Fruit fly (Drosophila melanogaster) whole organism, prepupa: ENCODE data around the gene dmrt11E.

Experiments used
- Blimp-1 ChIP-seq: fragments of 200-800 bp; sonication (Bioruptor generic); optimal IDR thresholded peaks from 3 replicates; lab custom pipeline; 2017; ENCODE audit warnings: missing biosample characterization, missing genetic modification characterization, mild to moderate bottlenecking, moderate library complexity, missing genetic modification reagents
- CG10631 ChIP-seq: fragments of 200-800 bp; sonication (Bioruptor generic); optimal IDR thresholded peaks from 2 replicates; lab custom pipeline; 2016; ENCODE audit warnings: missing biosample characterization, missing genetic modification characterization
- CG10669 ChIP-seq: fragments of 200-800 bp; sonication (Bioruptor generic); optimal IDR thresholded peaks from 3 replicates; lab custom pipeline; 2018; ENCODE audit warnings: missing biosample characterization, mild to moderate bottlenecking, missing genetic modification characterization, moderate library complexity
- CG11294 ChIP-seq: fragments of 200-800 bp; sonication (Bioruptor generic); IDR thresholded peaks from 2 replicates; pipeline ENCODE4 v1.3.6; 2022; ENCODE audit warnings: missing biosample characterization, missing genetic modification characterization
- CG11762 ChIP-seq: fragments of 200-800 bp; sonication (Bioruptor generic); optimal IDR thresholded peaks from 3 replicates; lab custom pipeline; 2016; ENCODE audit warnings: missing biosample characterization, missing genetic modification characterization; ENCODE audit not compliant: insufficient read depth
- CG11902 ChIP-seq: fragments of 200-800 bp; sonication (Bioruptor generic); optimal IDR thresholded peaks from 3 replicates; lab custom pipeline; 2016; ENCODE audit warnings: missing biosample characterization, missing genetic modification characterization
- CG15336 ChIP-seq: fragments of 200-800 bp; sonication (Bioruptor generic); IDR thresholded peaks from 2 replicates; pipeline ENCODE4 v1.3.6; 2022; ENCODE audit warnings: missing biosample characterization, missing genetic modification characterization
- CG1621 ChIP-seq: fragments of 200-800 bp; sonication (Bioruptor generic); optimal IDR thresholded peaks from 3 replicates; lab custom pipeline; 2018; ENCODE audit warnings: missing biosample characterization, mild to moderate bottlenecking, missing genetic modification characterization
- CG16779 ChIP-seq: fragments of 200-800 bp; sonication (Bioruptor generic); optimal IDR thresholded peaks from 3 replicates; lab custom pipeline; 2017; ENCODE audit warnings: missing biosample characterization, mild to moderate bottlenecking, missing genetic modification characterization
- CG3032 ChIP-seq: fragments of 200-800 bp; optimal IDR thresholded peaks from 2 replicates; lab custom pipeline; 2019; ENCODE audit warnings: missing biosample characterization, mild to moderate bottlenecking, missing genetic modification characterization, moderate library complexity
- CG32006 ChIP-seq: fragments of 200-800 bp; sonication (Bioruptor generic); optimal IDR thresholded peaks from 3 replicates; lab custom pipeline; 2017; ENCODE audit warnings: missing biosample characterization, mild to moderate bottlenecking, missing genetic modification characterization
- CG3919 ChIP-seq: fragments of 200-800 bp; sonication (Bioruptor generic); optimal IDR thresholded peaks from 3 replicates; lab custom pipeline; 2016; ENCODE audit warnings: missing biosample characterization, missing genetic modification characterization
- CG4318 ChIP-seq: fragments of 200-800 bp; sonication (Bioruptor generic); optimal IDR thresholded peaks from 3 replicates; lab custom pipeline; 2017; ENCODE audit warnings: missing biosample characterization, mild to moderate bottlenecking, missing genetic modification characterization
- CG6163 ChIP-seq: fragments of 200-800 bp; sonication (Bioruptor generic); IDR thresholded peaks from 3 replicates; pipeline ENCODE4 v1.3.6; 2022; ENCODE audit warnings: missing biosample characterization, missing genetic modification characterization
- CG6276 ChIP-seq: fragments of 200-800 bp; sonication (Bioruptor generic); optimal IDR thresholded peaks from 2 replicates; lab custom pipeline; 2017; ENCODE audit warnings: missing biosample characterization, mild to moderate bottlenecking, missing genetic modification characterization
- CG6792 ChIP-seq: fragments of 200-800 bp; sonication (Bioruptor generic); optimal IDR thresholded peaks from 3 replicates; lab custom pipeline; 2016; ENCODE audit warnings: missing biosample characterization, missing genetic modification characterization
- CG6808 ChIP-seq: fragments of 200-800 bp; sonication (Bioruptor generic); optimal IDR thresholded peaks from 3 replicates; lab custom pipeline; 2017; ENCODE audit warnings: missing biosample characterization, missing genetic modification characterization, mild to moderate bottlenecking, moderate library complexity, missing genetic modification reagents
- CG7368 ChIP-seq: fragments of 200-800 bp; sonication (Bioruptor generic); optimal IDR thresholded peaks from 3 replicates; lab custom pipeline; 2016; ENCODE audit warnings: missing biosample characterization, missing genetic modification characterization
- CG8119 ChIP-seq: fragments of 200-800 bp; sonication (Bioruptor generic); IDR thresholded peaks from 3 replicates; pipeline ENCODE4 v1.3.6; 2022; ENCODE audit warnings: missing biosample characterization, missing genetic modification characterization
- CG8319 ChIP-seq: fragments of 200-800 bp; sonication (Bioruptor generic); optimal IDR thresholded peaks from 3 replicates; lab custom pipeline; 2016; ENCODE audit warnings: missing biosample characterization, missing genetic modification characterization
- CG8632 ChIP-seq: fragments of 200-800 bp; sonication (Bioruptor generic); optimal IDR thresholded peaks from 3 replicates; lab custom pipeline; 2016; ENCODE audit warnings: missing biosample characterization, missing genetic modification characterization
- Eip75B ChIP-seq: fragments of 200-800 bp; sonication (Bioruptor generic); optimal IDR thresholded peaks from 3 replicates; lab custom pipeline; 2016; ENCODE audit warnings: missing biosample characterization, missing genetic modification characterization
- Eip78C ChIP-seq: fragments of 200-800 bp; sonication (Bioruptor generic); peaks from one replicate; lab custom pipeline; 2016; ENCODE audit warnings: missing biosample characterization, missing genetic modification characterization
- Eip93F ChIP-seq: fragments of 200-800 bp; sonication (Bioruptor generic); optimal IDR thresholded peaks from 2 replicates; lab custom pipeline; 2016; ENCODE audit warnings: missing biosample characterization, mild to moderate bottlenecking, missing genetic modification characterization
- Ets21C ChIP-seq: fragments of 200-800 bp; sonication (Bioruptor generic); optimal IDR thresholded peaks from 3 replicates; lab custom pipeline; 2016; ENCODE audit warnings: missing biosample characterization, missing genetic modification characterization
- Ets96B ChIP-seq: fragments of 200-800 bp; optimal IDR thresholded peaks from 2 replicates; lab custom pipeline; 2019; ENCODE audit warnings: missing biosample characterization, mild to moderate bottlenecking, missing genetic modification characterization, moderate library complexity
- Gug ChIP-seq: fragments of 200-800 bp; sonication (Bioruptor generic); IDR thresholded peaks from 2 replicates; pipeline ENCODE4 v1.3.6; 2022; ENCODE audit warnings: missing biosample characterization, missing genetic modification characterization
- Hr38 ChIP-seq: sonication (Bioruptor generic); optimal IDR thresholded peaks from 2 replicates; lab custom pipeline; 2016; ENCODE audit warnings: missing biosample characterization, missing genetic modification characterization
- Hr39 ChIP-seq: fragments of 200-800 bp; sonication (Bioruptor generic); optimal IDR thresholded peaks from 2 replicates; lab custom pipeline; 2016; ENCODE audit warnings: missing biosample characterization, missing genetic modification characterization
- Lpt ChIP-seq: fragments of 200-800 bp; sonication (Bioruptor generic); optimal IDR thresholded peaks from 3 replicates; lab custom pipeline; 2016; ENCODE audit warnings: missing biosample characterization, missing genetic modification characterization
- Met ChIP-seq: fragments of 200-800 bp; sonication (Bioruptor generic); optimal IDR thresholded peaks from 3 replicates; lab custom pipeline; 2016; ENCODE audit warnings: missing biosample characterization, missing genetic modification characterization
- OdsH ChIP-seq: fragments of 200-800 bp; sonication (Bioruptor generic); optimal IDR thresholded peaks from 3 replicates; lab custom pipeline; 2016; ENCODE audit warnings: missing biosample characterization, missing genetic modification characterization
- Sox102F ChIP-seq: fragments of 200-800 bp; sonication (Bioruptor generic); optimal IDR thresholded peaks from 2 replicates; lab custom pipeline; 2016; ENCODE audit warnings: missing biosample characterization, mild to moderate bottlenecking, missing genetic modification characterization
- Sox14 ChIP-seq: fragments of 200-800 bp; sonication (Bioruptor generic); optimal IDR thresholded peaks from 3 replicates; lab custom pipeline; 2016; ENCODE audit warnings: missing biosample characterization, missing genetic modification characterization
- Sox15 ChIP-seq: fragments of 200-800 bp; sonication (Bioruptor generic); optimal IDR thresholded peaks from 3 replicates; lab custom pipeline; 2016; ENCODE audit warnings: missing biosample characterization, missing genetic modification characterization
- achi ChIP-seq: fragments of 200-800 bp; sonication (Bioruptor generic); optimal IDR thresholded peaks from 3 replicates; lab custom pipeline; 2016; ENCODE audit warnings: missing biosample characterization, missing genetic modification characterization
- acj6 ChIP-seq: fragments of 200-800 bp; sonication (Bioruptor generic); optimal IDR thresholded peaks from 3 replicates; lab custom pipeline; 2016; ENCODE audit warnings: missing biosample characterization, missing genetic modification characterization
- cyc ChIP-seq: fragments of 200-800 bp; sonication (Bioruptor generic); optimal IDR thresholded peaks from 3 replicates; lab custom pipeline; 2016; ENCODE audit warnings: missing biosample characterization, missing genetic modification characterization
- dsx ChIP-seq: fragments of 200-800 bp; optimal IDR thresholded peaks from 3 replicates; lab custom pipeline; 2019; ENCODE audit warnings: missing biosample characterization, mild to moderate bottlenecking, missing genetic modification characterization, moderate library complexity; ENCODE audit not compliant: poor library complexity, severe bottlenecking
- eg ChIP-seq: fragments of 200-800 bp; sonication (Bioruptor generic); IDR thresholded peaks from 3 replicates; pipeline ENCODE4 v1.3.6; 2022; ENCODE audit warnings: missing biosample characterization, missing genetic modification characterization
- fkh ChIP-seq: fragments of 200-800 bp; sonication (Bioruptor generic); optimal IDR thresholded peaks from 3 replicates; lab custom pipeline; 2017; ENCODE audit warnings: missing biosample characterization, mild to moderate bottlenecking, missing genetic modification characterization, moderate library complexity
- lz ChIP-seq: fragments of 200-800 bp; sonication (Bioruptor generic); optimal IDR thresholded peaks from 3 replicates; lab custom pipeline; 2016; ENCODE audit warnings: missing biosample characterization, missing genetic modification characterization
- net ChIP-seq: fragments of 200-800 bp; sonication (Bioruptor generic); optimal IDR thresholded peaks from 3 replicates; lab custom pipeline; 2016; ENCODE audit warnings: missing biosample characterization, missing genetic modification characterization
- salr ChIP-seq, 2 experiments: fragments of 200-800 bp; sonication (Bioruptor generic); optimal IDR thresholded peaks; 3 replicates each; lab custom pipeline; 2016 to 2018; ENCODE audit warnings: missing biosample characterization in 2 of 2, missing genetic modification characterization in 2 of 2, mild to moderate bottlenecking in 1 of 2
- spab ChIP-seq: fragments of 200-800 bp; sonication (Bioruptor generic); optimal IDR thresholded peaks from 2 replicates; lab custom pipeline; 2017; ENCODE audit warnings: missing biosample characterization, mild to moderate bottlenecking, missing genetic modification characterization, missing genetic modification reagents
- svp ChIP-seq: fragments of 200-800 bp; sonication (Bioruptor generic); peaks from one replicate; lab custom pipeline; 2016; ENCODE audit warnings: missing biosample characterization, missing genetic modification characterization
- topi ChIP-seq: fragments of 200-800 bp; sonication (Bioruptor generic); optimal IDR thresholded peaks from 3 replicates; lab custom pipeline; 2016; ENCODE audit warnings: missing biosample characterization, missing genetic modification characterization

dmrt11E gene

DNA sequence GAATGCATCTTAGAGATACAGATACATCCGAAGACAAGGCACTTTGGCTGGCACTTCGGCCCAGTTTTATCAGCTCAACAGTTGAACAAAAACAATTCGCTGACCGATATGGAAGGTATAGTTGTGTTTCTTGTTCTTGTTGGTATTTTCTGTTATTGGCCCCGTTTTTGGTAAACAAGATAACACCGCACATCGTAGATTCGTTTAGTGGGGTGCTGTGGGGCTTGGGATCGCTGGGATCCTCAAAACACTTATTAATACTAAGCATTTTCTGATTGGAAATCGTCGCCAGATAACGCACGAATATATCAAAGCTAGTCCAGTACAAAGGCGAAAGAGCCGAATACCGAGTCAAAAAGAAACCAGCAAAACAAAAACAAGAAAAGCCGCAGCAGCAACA, 35.6 kb downstream of the dmrt11E start:
- peak; percentile 6; the same call in 1 of the 3 replicates for TF ChIP-seq CG6163
- TF ChIP-seq Eip93F (GFP tag; lab: Kevin White, UChicago), result no peak
- TF ChIP-seq CG1621 (tag; lab: Kevin White, UChicago), result no peak
- no peak for TF ChIP-seq spab (GFP tag; lab: Kevin White, UChicago)
- TF ChIP-seq Ets21C, result no peak

DNA sequence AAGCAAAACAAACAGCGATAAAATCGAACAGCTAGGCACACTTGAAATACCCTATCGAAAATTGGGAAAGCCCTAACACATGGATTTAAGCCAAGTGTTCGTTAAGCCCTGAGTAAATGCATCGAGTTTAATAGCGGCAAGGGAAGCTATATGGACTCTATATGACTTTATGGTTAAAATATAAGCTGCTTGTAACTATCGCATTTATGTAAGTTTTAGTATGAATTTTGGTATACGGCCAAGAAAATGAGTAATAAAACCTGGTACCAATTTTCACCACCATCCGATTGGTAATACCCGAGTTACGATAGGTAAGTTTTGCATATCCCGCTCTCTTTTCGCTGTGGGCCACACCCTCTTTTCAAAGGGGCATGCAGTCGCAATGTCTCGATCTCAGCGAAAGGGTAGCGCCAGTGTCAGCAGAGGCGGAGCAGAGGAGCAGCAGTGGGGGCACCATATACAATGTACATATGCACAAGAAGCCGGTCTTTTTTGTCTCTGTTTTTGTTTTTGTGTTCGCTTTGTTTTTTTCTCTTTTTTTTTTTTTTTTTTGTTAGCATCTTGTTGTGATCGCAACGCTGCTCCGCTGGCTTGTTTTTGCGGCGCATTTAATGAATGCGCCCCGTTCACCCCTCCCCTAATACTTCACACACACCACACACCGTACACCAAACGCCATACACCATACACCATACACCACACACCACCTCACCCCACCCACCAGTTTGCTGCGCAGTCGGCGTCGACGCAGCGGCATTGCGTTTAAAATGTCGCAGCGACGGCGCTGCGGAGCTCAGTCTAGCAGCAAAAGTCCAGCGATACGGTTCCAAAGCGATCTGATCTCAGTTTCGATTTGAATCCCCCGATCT, 36.2 kb downstream of the dmrt11E start, which contains the start of gene GstT4:
TSS of gene GstT4 (plus strand) at position 788 of the 869 bp plus-strand sequence.
- peak; percentile 86 for TF ChIP-seq OdsH (GFP tag; lab: Kevin White, UChicago)
- peak; percentile 90 for TF ChIP-seq CG8632 (GFP tag; lab: Kevin White, UChicago)
- peak; percentile 89 for TF ChIP-seq CG3032 (tag; lab: Kevin White, UChicago)
- TF ChIP-seq CG6276 (GFP tag; lab: Kevin White, UChicago), result peak; percentile 90
- peak; percentile 80 for TF ChIP-seq cyc
- TF ChIP-seq CG11762 (GFP tag; lab: Kevin White, UChicago), result peak; percentile 91
- TF ChIP-seq lz (GFP tag; lab: Kevin White, UChicago), result peak; percentile 81
- TF ChIP-seq CG10669 (GFP tag; lab: Kevin White, UChicago), result peak; percentile 69
- TF ChIP-seq CG4318 (GFP tag; lab: Kevin White, UChicago), result peak; percentile 16
- TF ChIP-seq CG32006 (GFP tag; lab: Kevin White, UChicago), result peak; percentile 70
- peak; percentile 99 for TF ChIP-seq CG6163
- TF ChIP-seq CG10631 (GFP tag; lab: Kevin White, UChicago), result peak; percentile 96
- peak; percentile 95 for TF ChIP-seq dsx (GFP tag; lab: Kevin White, UChicago)
- TF ChIP-seq CG8119, result peak; percentile 98
- TF ChIP-seq CG7368, result peak; percentile 95
- peak; percentile 99 for TF ChIP-seq eg (GFP tag; lab: Robert Waterston, UW)
- TF ChIP-seq Hr39, result peak; percentile 42
- TF ChIP-seq Sox102F, result peak; percentile 85
- peak; percentile 94 for TF ChIP-seq CG6792 (GFP tag; lab: Kevin White, UChicago)
- TF ChIP-seq CG16779 (tag; lab: Kevin White, UChicago), result peak; percentile 93
- peak; percentile 79 for TF ChIP-seq acj6 (GFP tag; lab: Kevin White, UChicago)
- peak; percentile 92 for TF ChIP-seq CG3919 (GFP tag; lab: Kevin White, UChicago)
- TF ChIP-seq salr (GFP tag; optimal IDR thresholded peaks at IDR 0.05; lab: Kevin White, UChicago), result peak; percentile 64 to 94
- peak; percentile 89 for TF ChIP-seq Ets96B (tag; lab: Kevin White, UChicago)
- TF ChIP-seq net (GFP tag; lab: Kevin White, UChicago), result peak; percentile 97
- peak; percentile 82 for TF ChIP-seq CG11294 (GFP tag; lab: Robert Waterston, UW)
- TF ChIP-seq Eip93F (GFP tag; lab: Kevin White, UChicago), result peak; percentile 64
- TF ChIP-seq fkh (GFP tag; lab: Kevin White, UChicago), result peak; percentile 80
- peak; percentile 93 for TF ChIP-seq Sox14 (GFP tag; lab: Kevin White, UChicago)
- TF ChIP-seq CG15336 (GFP tag; lab: Robert Waterston, UW), result peak; percentile 97
- peak; percentile 96 for TF ChIP-seq Gug (GFP tag; lab: Robert Waterston, UW)
- TF ChIP-seq Sox15 (GFP tag; lab: Kevin White, UChicago), result peak; percentile 38
- TF ChIP-seq CG1621 (tag; lab: Kevin White, UChicago), result peak; percentile 91
- TF ChIP-seq Lpt (GFP tag; lab: Kevin White, UChicago), result peak; percentile 99
- peak; percentile 25 for TF ChIP-seq CG11902 (GFP tag; lab: Kevin White, UChicago)
- peak; percentile 94 for TF ChIP-seq CG6808 (GFP tag; lab: Kevin White, UChicago)
- TF ChIP-seq spab (GFP tag; lab: Kevin White, UChicago), result peak; percentile 89
- peak; percentile 96 for TF ChIP-seq svp (GFP tag; lab: Kevin White, UChicago)
- peak; percentile 83 for TF ChIP-seq topi (GFP tag; lab: Kevin White, UChicago)
- TF ChIP-seq achi (GFP tag; lab: Kevin White, UChicago), result peak; percentile 92
- TF ChIP-seq Blimp-1 (GFP tag; lab: Kevin White, UChicago), result peak; percentile 16
- peak; percentile 70 for TF ChIP-seq Met (GFP tag; lab: Kevin White, UChicago)
- peak; percentile 94 for TF ChIP-seq Eip75B (GFP tag; lab: Kevin White, UChicago)
- TF ChIP-seq Ets21C, result peak; percentile 59
- TF ChIP-seq CG8319 (GFP tag; lab: Kevin White, UChicago), result peak; percentile 78
- peak; percentile 93 for TF ChIP-seq Eip78C (GFP tag; lab: Kevin White, UChicago)
- peak; percentile 66 for TF ChIP-seq Hr38 (GFP tag; lab: Kevin White, UChicago)
